Worm (Caenorhabditis elegans): ENCODE results near the gene Y39B6A.7.
A peak's percentile ranks its signal among the peaks of the same experiment; 100 is the strongest.

The Y39B6A.7 gene

ce11 chrV:19099504-19099903 is 49.5 kb downstream of the Y39B6A.7 start:
- TF ChIP-seq nhr-11 (tag; optimal IDR thresholded peaks at IDR 0.05) (no peak), ceh-48 (tag; optimal IDR thresholded peaks at IDR 0.05) (peak; percentile 59)
